Worm (Caenorhabditis elegans) whole organism, L4 larva: ENCODE measurements around the gene nlp-78.
A peak's percentile ranks its signal among the peaks of the same experiment; 100 is the strongest.

Source experiments
- D1046.2 ChIP-seq: fragments of 200-800 bp; sonication (Bioruptor generic); IDR thresholded peaks from 2 replicates; pipeline ENCODE4 v1.3.6; 2022; ENCODE audit warnings: missing genetic modification characterization, missing compliant biosample characterization
- F26F4.8 ChIP-seq: fragments of 200-800 bp; sonication (Bioruptor generic); conservative IDR thresholded peaks from 2 replicates; pipeline ENCODE4 v1.3.6; 2022; ENCODE audit warnings: missing genetic modification characterization, missing compliant biosample characterization
- F37D6.2 ChIP-seq: sonication (generic microtip); optimal IDR thresholded peaks from 2 replicates; lab custom pipeline; 2016; ENCODE audit warnings: mild to moderate bottlenecking, missing genetic modification characterization, missing compliant biosample characterization
- F44E2.7 ChIP-seq: fragments of 200-800 bp; sonication (Bioruptor generic); IDR thresholded peaks from 2 replicates; pipeline ENCODE4 v2.1.2; 2022; ENCODE audit warnings: missing genetic modification characterization, missing compliant biosample characterization
- F49E8.2 ChIP-seq: sonication (generic microtip); optimal IDR thresholded peaks from 2 replicates; lab custom pipeline; 2016; ENCODE audit warnings: missing compliant biosample characterization, mild to moderate bottlenecking, missing genetic modification characterization, borderline replicate concordance
- T26A8.4 ChIP-seq: fragments of 200-800 bp; sonication (Bioruptor generic); IDR thresholded peaks from 2 replicates; pipeline ENCODE4 v1.3.6; 2022; ENCODE audit warnings: missing genetic modification characterization, missing compliant biosample characterization
- Y105C5A.15 ChIP-seq: fragments of 200-800 bp; sonication (Bioruptor generic); IDR thresholded peaks from 2 replicates; pipeline ENCODE4 v1.3.6; 2022; ENCODE audit warnings: missing genetic modification characterization, missing compliant biosample characterization
- Y48G9A.11 ChIP-seq: fragments of 200-800 bp; sonication (Bioruptor generic); IDR thresholded peaks from 2 replicates; pipeline ENCODE4 v1.3.6; 2022; ENCODE audit warnings: missing genetic modification reagents, missing genetic modification characterization, missing compliant biosample characterization
- aha-1 ChIP-seq: fragments of 150-350 bp; peaks from one replicate; lab custom pipeline; 2014; ENCODE audit warnings: missing biosample characterization, missing genetic modification characterization
- ama-1 ChIP-seq: fragments of 150-350 bp; optimal IDR thresholded peaks from 2 replicates; lab custom pipeline; 2014; ENCODE audit warnings: inconsistent platforms, mixed read lengths
- arid-1 ChIP-seq: fragments of 200-800 bp; sonication (Bioruptor generic); conservative IDR thresholded peaks from 2 replicates; pipeline ENCODE4 v1.3.6; 2022; ENCODE audit warnings: missing genetic modification reagents, missing genetic modification characterization, missing compliant biosample characterization
- ceh-20 ChIP-seq: fragments of 200-800 bp; sonication (Bioruptor generic); IDR thresholded peaks from 2 replicates; pipeline ENCODE4 v1.3.6; 2022; ENCODE audit warnings: missing genetic modification reagents, missing genetic modification characterization, missing compliant biosample characterization
- ceh-44 ChIP-seq: fragments of 200-800 bp; sonication (Bioruptor generic); IDR thresholded peaks from 2 replicates; pipeline ENCODE4 v1.3.6; 2022; ENCODE audit warnings: missing genetic modification reagents, missing genetic modification characterization, missing compliant biosample characterization
- ceh-62 ChIP-seq: sonication (generic microtip); optimal IDR thresholded peaks from 2 replicates; lab custom pipeline; 2017; ENCODE audit warnings: missing biosample characterization, missing genetic modification characterization
- ceh-82 ChIP-seq: sonication (generic microtip); optimal IDR thresholded peaks from 2 replicates; lab custom pipeline; 2017; ENCODE audit warnings: missing biosample characterization, missing genetic modification characterization
- ctbp-1 ChIP-seq: fragments of 200-800 bp; sonication (Bioruptor generic); IDR thresholded peaks from 2 replicates; pipeline ENCODE4 v1.3.6; 2022; ENCODE audit warnings: missing genetic modification reagents, missing genetic modification characterization, missing compliant biosample characterization
- daf-16 ChIP-seq, 3 experiments: sonication (generic microtip); optimal IDR thresholded peaks; 2 replicates each; lab custom pipeline; 2016 to 2017; ENCODE audit warnings: missing genetic modification characterization in 3 of 3, missing genetic modification reagents in 3 of 3, mild to moderate bottlenecking in 2 of 3, missing compliant biosample characterization in 2 of 3, missing biosample characterization in 1 of 3, moderate library complexity in 1 of 3
- dmd-9 ChIP-seq: fragments of 200-800 bp; sonication (Bioruptor generic); IDR thresholded peaks from 2 replicates; pipeline ENCODE4 v1.3.6; 2022; ENCODE audit warnings: missing genetic modification reagents, missing genetic modification characterization, missing compliant biosample characterization
- dpl-1 ChIP-seq: fragments of 150-350 bp; optimal IDR thresholded peaks from 2 replicates; lab custom pipeline; 2014; ENCODE audit warnings: missing biosample characterization, missing genetic modification reagents, missing genetic modification characterization
- dve-1 ChIP-seq: sonication (generic microtip); optimal IDR thresholded peaks from 2 replicates; lab custom pipeline; 2017; ENCODE audit warnings: antibody characterized with exemption, mild to moderate bottlenecking, missing genetic modification characterization, missing compliant biosample characterization; ENCODE audit not compliant: insufficient read depth
- egl-27 ChIP-seq: sonication (generic microtip); optimal IDR thresholded peaks from 3 replicates; lab custom pipeline; 2017; ENCODE audit warnings: missing biosample characterization, missing genetic modification reagents, missing genetic modification characterization
- hif-1 ChIP-seq, 2 experiments: sonication (generic microtip); optimal IDR thresholded peaks; 2 replicates each; lab custom pipeline; 2016 to 2017; ENCODE audit warnings: missing compliant biosample characterization in 2 of 2, missing genetic modification characterization in 2 of 2, missing genetic modification reagents in 2 of 2, missing genotype in 2 of 2, mild to moderate bottlenecking in 1 of 2
- hlh-11 ChIP-seq: fragments of 200-800 bp; sonication (Bioruptor generic); optimal IDR thresholded peaks from 2 replicates; lab custom pipeline; 2018; ENCODE audit warnings: mild to moderate bottlenecking, missing genetic modification characterization, missing compliant biosample characterization
- hlh-30 ChIP-seq: sonication (generic microtip); optimal IDR thresholded peaks from 2 replicates; lab custom pipeline; 2017; ENCODE audit warnings: antibody characterized with exemption, mild to moderate bottlenecking, missing genetic modification characterization, missing compliant biosample characterization; ENCODE audit not compliant: insufficient read depth
- hmg-1.1 ChIP-seq: fragments of 200-800 bp; sonication (Bioruptor generic); IDR thresholded peaks from 2 replicates; pipeline ENCODE4 v1.3.6; 2022; ENCODE audit warnings: missing genetic modification reagents, missing genetic modification characterization, missing compliant biosample characterization
- lim-7 ChIP-seq: fragments of 200-800 bp; sonication (Bioruptor generic); IDR thresholded peaks from 2 replicates; pipeline ENCODE4 v1.3.6; 2022; ENCODE audit warnings: missing genetic modification characterization, missing compliant biosample characterization
- lin-13 ChIP-seq: fragments of 150-350 bp; optimal IDR thresholded peaks from 2 replicates; lab custom pipeline; 2014; ENCODE audit warnings: missing biosample characterization, missing genetic modification reagents, missing genetic modification characterization
- lin-29 ChIP-seq: fragments of 200-800 bp; sonication (Bioruptor generic); IDR thresholded peaks from 2 replicates; pipeline ENCODE4 v1.3.6; 2022; ENCODE audit warnings: missing genetic modification reagents, missing genetic modification characterization, missing compliant biosample characterization
- lin-38 ChIP-seq: fragments of 200-800 bp; sonication (Bioruptor generic); IDR thresholded peaks from 2 replicates; pipeline ENCODE4 v1.3.6; 2022; ENCODE audit warnings: missing genetic modification reagents, missing genetic modification characterization, missing compliant biosample characterization
- lsy-2 ChIP-seq, 2 experiments: fragments of 150-350 bp in 1 of 2; sonication (generic microtip) in 1 of 2; optimal IDR thresholded peaks; 2 replicates each; lab custom pipeline; 2014 to 2017; ENCODE audit warnings: missing biosample characterization in 2 of 2, missing genetic modification characterization in 2 of 2
- madf-5 ChIP-seq, 2 experiments: fragments of 200-800 bp; sonication (Bioruptor generic); IDR thresholded peaks; 2 replicates each; pipeline ENCODE4 v1.3.6; 2022; ENCODE audit warnings: missing compliant biosample characterization in 2 of 2, missing genetic modification characterization in 2 of 2
- mdl-1 ChIP-seq, 2 experiments: fragments of 150-350 bp in 1 of 2; sonication (generic microtip) in 1 of 2; optimal IDR thresholded peaks; 2 replicates each; lab custom pipeline; 2014 to 2017; ENCODE audit warnings: missing biosample characterization in 2 of 2, missing genetic modification characterization in 2 of 2
- mep-1 ChIP-seq: fragments of 150-350 bp; sonication (generic microtip); optimal IDR thresholded peaks from 3 replicates; lab custom pipeline; 2014; ENCODE audit warnings: missing biosample characterization, missing genetic modification characterization
- mes-2 ChIP-seq: sonication (generic microtip); optimal IDR thresholded peaks from 2 replicates; lab custom pipeline; 2016; ENCODE audit warnings: missing genotype, mild to moderate bottlenecking, missing genetic modification characterization, missing compliant biosample characterization; ENCODE audit not compliant: poor library complexity, severe bottlenecking
- nhr-10 ChIP-seq: fragments of 150-350 bp; optimal IDR thresholded peaks from 2 replicates; lab custom pipeline; 2014; ENCODE audit warnings: missing biosample characterization, missing genetic modification characterization
- nhr-102 ChIP-seq: sonication (generic microtip); optimal IDR thresholded peaks from 2 replicates; lab custom pipeline; 2016; ENCODE audit warnings: mild to moderate bottlenecking, missing genetic modification characterization, moderate library complexity, missing compliant biosample characterization
- nhr-237 ChIP-seq: sonication (generic microtip); optimal IDR thresholded peaks from 2 replicates; lab custom pipeline; 2017; ENCODE audit warnings: missing biosample characterization, missing genetic modification characterization
- nhr-25 ChIP-seq: sonication (generic microtip); optimal IDR thresholded peaks from 2 replicates; lab custom pipeline; 2017; ENCODE audit warnings: missing genetic modification characterization, mild to moderate bottlenecking, missing compliant biosample characterization, antibody characterized with exemption, moderate library complexity, borderline replicate concordance; ENCODE audit not compliant: insufficient read depth
- nhr-28 ChIP-seq: fragments of 150-350 bp; optimal IDR thresholded peaks from 2 replicates; lab custom pipeline; 2014; ENCODE audit warnings: missing biosample characterization, missing genetic modification characterization
- nhr-41 ChIP-seq: fragments of 200-800 bp; sonication (Bioruptor generic); IDR thresholded peaks from 2 replicates; pipeline ENCODE4 v1.3.6; 2022; ENCODE audit warnings: missing genetic modification reagents, missing genetic modification characterization, missing compliant biosample characterization
- pqm-1 ChIP-seq: sonication (generic microtip); optimal IDR thresholded peaks from 2 replicates; lab custom pipeline; 2017; ENCODE audit warnings: missing biosample characterization, missing genetic modification characterization
- sdz-12 ChIP-seq: fragments of 200-800 bp; sonication (Bioruptor generic); optimal IDR thresholded peaks from 2 replicates; lab custom pipeline; 2018; ENCODE audit warnings: mild to moderate bottlenecking, missing genetic modification characterization, missing compliant biosample characterization
- skn-1 ChIP-seq: fragments of 150-350 bp; optimal IDR thresholded peaks from 2 replicates; lab custom pipeline; 2014; ENCODE audit warnings: missing biosample characterization, missing genetic modification characterization
- snpc-1.2 ChIP-seq: fragments of 200-800 bp; sonication (Bioruptor generic); IDR thresholded peaks from 2 replicates; pipeline ENCODE4 v1.3.6; 2022; ENCODE audit warnings: missing genetic modification reagents, missing genetic modification characterization, missing compliant biosample characterization
- spr-1 ChIP-seq: sonication (generic microtip); optimal IDR thresholded peaks from 2 replicates; lab custom pipeline; 2016; ENCODE audit warnings: mild to moderate bottlenecking, missing genetic modification characterization, missing compliant biosample characterization
- tra-1 ChIP-seq: fragments of 200-800 bp; sonication (Bioruptor generic); IDR thresholded peaks from 2 replicates; pipeline ENCODE4 v1.3.6; 2022; ENCODE audit warnings: missing genetic modification reagents, missing genetic modification characterization, missing compliant biosample characterization
- unc-130 ChIP-seq: sonication (generic microtip); optimal IDR thresholded peaks from 2 replicates; lab custom pipeline; 2016; ENCODE audit warnings: missing genetic modification reagents, missing genetic modification characterization, missing compliant biosample characterization
- unc-39 ChIP-seq: sonication (generic microtip); optimal IDR thresholded peaks from 2 replicates; lab custom pipeline; 2017; ENCODE audit warnings: missing biosample characterization, missing genetic modification characterization
- zfp-2 ChIP-seq: sonication (generic microtip); optimal IDR thresholded peaks from 2 replicates; lab custom pipeline; 2016; ENCODE audit warnings: mild to moderate bottlenecking, missing genetic modification characterization, missing compliant biosample characterization
- zip-11 ChIP-seq: fragments of 200-800 bp; sonication (Bioruptor generic); IDR thresholded peaks from 2 replicates; pipeline ENCODE4 v1.3.6; 2022; ENCODE audit warnings: missing genetic modification characterization, missing compliant biosample characterization
- ztf-11 ChIP-seq: fragments of 150-350 bp; optimal IDR thresholded peaks from 2 replicates; lab custom pipeline; 2014; ENCODE audit warnings: missing biosample characterization, missing genetic modification characterization

Gene nlp-78

ce11 chrII:9126965-9127364 is 9.0 kb upstream of the nlp-78 start (continued):
- TF ChIP-seq nhr-28 (tag; lab: Kevin White, UChicago) (peak; percentile 25), zfp-2 (tag; lab: Kevin White, UChicago) (no peak), hlh-11 (tag; lab: Kevin White, UChicago) (peak; percentile 71), egl-27 (tag; lab: Kevin White, UChicago) (no peak), ceh-20 (no peak), ztf-11 (no peak), F44E2.7 (GFP tag; lab: Robert Waterston, UW) (no peak), nhr-10 (tag; lab: Kevin White, UChicago) (no peak), nhr-237 (no peak), spr-1 (tag; lab: Kevin White, UChicago) (no peak), mep-1 (tag; lab: Kevin White, UChicago) (peak; percentile 47), lin-13 (GFP tag; lab: Kevin White, UChicago) (no peak), F37D6.2 (no peak), F49E8.2 (tag; lab: Kevin White, UChicago) (no peak), snpc-1.2 (no peak), ceh-62 (tag; lab: Kevin White, UChicago) (no peak), sdz-12 (GFP tag; lab: Kevin White, UChicago) (no peak), tra-1 (no peak), pqm-1 (tag; lab: Kevin White, UChicago) (no peak), lsy-2 (tag; optimal IDR thresholded peaks at IDR 0.05; lab: Kevin White, UChicago) (peak in 1 of 2 experiments; percentile 24), D1046.2 (no peak), dve-1 (peak; percentile 65), lin-29 (GFP tag; lab: Robert Waterston, UW) (no peak), T26A8.4 (GFP tag; lab: Robert Waterston, UW) (no peak), unc-39 (tag; lab: Kevin White, UChicago) (no peak), nhr-41 (GFP tag; lab: Robert Waterston, UW) (no peak), ama-1 (lab: Kevin White, UChicago) (peak; percentile 27), unc-130 (no peak), mes-2 (tag; lab: Kevin White, UChicago) (peak; percentile 52), dpl-1 (no peak), F26F4.8 (no peak), dmd-9 (GFP tag; lab: Robert Waterston, UW) (no peak), zip-11 (no peak), nhr-102 (tag; lab: Kevin White, UChicago) (no peak), skn-1 (tag; lab: Kevin White, UChicago) (no peak), ceh-44 (no peak), ctbp-1 (GFP tag; lab: Robert Waterston, UW) (no peak), mdl-1 (tag; optimal IDR thresholded peaks at IDR 0.05; lab: Kevin White, UChicago) (peak in 1 of 2 experiments; percentile 37), Y48G9A.11 (GFP tag; lab: Robert Waterston, UW) (no peak), daf-16 (GFP tag; optimal IDR thresholded peaks at IDR 0.05; lab: Kevin White, UChicago) (no peak), daf-16 (tag; optimal IDR thresholded peaks at IDR 0.05; lab: Kevin White, UChicago) (peak; percentile 19), Y105C5A.15 (GFP tag; lab: Robert Waterston, UW) (no peak), lim-7 (GFP tag; lab: Robert Waterston, UW) (no peak), nhr-25 (tag; lab: Kevin White, UChicago) (no peak), aha-1 (tag; lab: Kevin White, UChicago) (no peak), hlh-30 (tag; lab: Kevin White, UChicago) (peak; percentile 50), hmg-1.1 (GFP tag; lab: Robert Waterston, UW) (0 out of 2 replicates have a peak, but pooled peaks have one; percentile 10), lin-38 (no peak), ceh-82 (tag; lab: Kevin White, UChicago) (no peak), madf-5 (GFP tag; IDR thresholded peaks at IDR 0.05; lab: Robert Waterston, UW) (no peak), arid-1 (GFP tag; lab: Robert Waterston, UW) (0 out of 2 replicates have a peak, but pooled peaks have one; percentile 35), hif-1 (tag; optimal IDR thresholded peaks at IDR 0.05; lab: Kevin White, UChicago) (no peak)
